Fruit fly (Drosophila melanogaster) whole organism, embryonic: ENCODE results near the gene Invadolysin.

Source experiments
- Atf-2 ChIP-seq: fragments of 200-800 bp; sonication (Bioruptor generic); optimal IDR thresholded peaks from 2 replicates; lab custom pipeline; 2016; ENCODE audit warnings: missing biosample characterization, missing genetic modification characterization
- Bgb ChIP-seq: fragments of 200-800 bp; sonication (Bioruptor generic); IDR thresholded peaks from 2 replicates; pipeline ENCODE4 v1.3.6; 2022; ENCODE audit warnings: missing biosample characterization, missing genetic modification characterization; ENCODE audit not compliant: partially characterized antibody
- CG1024 ChIP-seq: fragments of 200-800 bp; sonication (Bioruptor generic); IDR thresholded peaks from 2 replicates; pipeline ENCODE4 v1.3.6; 2022; ENCODE audit warnings: missing biosample characterization, missing genetic modification characterization
- CG10366 ChIP-seq: fragments of 200-800 bp; sonication (Bioruptor generic); IDR thresholded peaks from 2 replicates; pipeline ENCODE4 v1.3.6; 2022; ENCODE audit warnings: missing biosample characterization, missing genetic modification characterization
- CG10565 ChIP-seq: fragments of 200-800 bp; sonication (Bioruptor generic); optimal IDR thresholded peaks from 3 replicates; lab custom pipeline; 2016; ENCODE audit warnings: missing biosample characterization, mild to moderate bottlenecking, missing genetic modification characterization
- CG11085 ChIP-seq: fragments of 200-800 bp; sonication (Bioruptor generic); IDR thresholded peaks from 2 replicates; pipeline ENCODE4 v1.3.6; 2022; ENCODE audit warnings: missing biosample characterization, missing genetic modification characterization
- CG11560 ChIP-seq: fragments of 200-800 bp; sonication (Bioruptor generic); IDR thresholded peaks from 3 replicates; pipeline ENCODE4 v1.3.6; 2022; ENCODE audit warnings: missing biosample characterization, missing genetic modification characterization
- CG12071 ChIP-seq: fragments of 200-800 bp; sonication (Bioruptor generic); optimal IDR thresholded peaks from 3 replicates; lab custom pipeline; 2018; ENCODE audit warnings: missing biosample characterization, mild to moderate bottlenecking, missing genetic modification characterization
- CG13123 ChIP-seq: fragments of 200-800 bp; sonication (Bioruptor generic); optimal IDR thresholded peaks from 2 replicates; lab custom pipeline; 2016; ENCODE audit warnings: missing biosample characterization, missing genetic modification characterization
- CG13775 ChIP-seq: fragments of 200-800 bp; sonication (Bioruptor generic); optimal IDR thresholded peaks from 3 replicates; lab custom pipeline; 2017; ENCODE audit warnings: missing biosample characterization, mild to moderate bottlenecking, missing genetic modification characterization
- CG15011 ChIP-seq: fragments of 200-800 bp; sonication (Bioruptor generic); optimal IDR thresholded peaks from 3 replicates; lab custom pipeline; 2018; ENCODE audit warnings: missing biosample characterization, mild to moderate bottlenecking, missing genetic modification characterization
- CG15073 ChIP-seq: fragments of 200-800 bp; sonication (Bioruptor generic); optimal IDR thresholded peaks from 2 replicates; lab custom pipeline; 2016; ENCODE audit warnings: missing biosample characterization, missing genetic modification characterization
- CG15696 ChIP-seq: fragments of 200-800 bp; sonication (Bioruptor generic); optimal IDR thresholded peaks from 2 replicates; lab custom pipeline; 2019; ENCODE audit warnings: missing biosample characterization, mild to moderate bottlenecking, missing genetic modification characterization, moderate library complexity
- CG1603 ChIP-seq: fragments of 200-800 bp; sonication (Bioruptor generic); optimal IDR thresholded peaks from 2 replicates; lab custom pipeline; 2019; ENCODE audit warnings: missing biosample characterization, mild to moderate bottlenecking, missing genetic modification characterization, moderate library complexity
- CG18262 ChIP-seq: fragments of 200-800 bp; optimal IDR thresholded peaks from 3 replicates; lab custom pipeline; 2019; ENCODE audit warnings: missing biosample characterization, mild to moderate bottlenecking, missing genetic modification characterization, moderate library complexity
- CG2129 ChIP-seq: fragments of 200-800 bp; sonication (Bioruptor generic); IDR thresholded peaks from 2 replicates; pipeline ENCODE4 v1.3.6; 2022; ENCODE audit warnings: missing biosample characterization, missing genetic modification characterization; ENCODE audit not compliant: partially characterized antibody
- CG6254 ChIP-seq: fragments of 200-800 bp; sonication (Bioruptor generic); optimal IDR thresholded peaks from 3 replicates; lab custom pipeline; 2017; ENCODE audit warnings: mild to moderate bottlenecking, missing biosample characterization, missing genetic modification reagents, missing genetic modification characterization
- CG7271 ChIP-seq: fragments of 200-800 bp; sonication (Bioruptor generic); optimal IDR thresholded peaks from 2 replicates; lab custom pipeline; 2018; ENCODE audit warnings: missing biosample characterization, mild to moderate bottlenecking, missing genetic modification characterization, moderate library complexity
- CG7357 ChIP-seq: fragments of 200-800 bp; sonication (Bioruptor generic); IDR thresholded peaks from 3 replicates; pipeline ENCODE4 v1.3.6; 2022; ENCODE audit warnings: missing biosample characterization, missing genetic modification characterization
- CG7372 ChIP-seq: fragments of 200-800 bp; sonication (Bioruptor generic); IDR thresholded peaks from 2 replicates; pipeline ENCODE4 v1.3.6; 2022; ENCODE audit warnings: missing biosample characterization, missing genetic modification characterization
- CG7963 ChIP-seq: fragments of 200-800 bp; sonication (Bioruptor generic); IDR thresholded peaks from 3 replicates; pipeline ENCODE4 v1.3.6; 2022; ENCODE audit warnings: missing biosample characterization, missing genetic modification characterization; ENCODE audit not compliant: partially characterized antibody
- CG7987 ChIP-seq: fragments of 200-800 bp; sonication (Bioruptor generic); optimal IDR thresholded peaks from 2 replicates; lab custom pipeline; 2018; ENCODE audit warnings: missing biosample characterization, mild to moderate bottlenecking, missing genetic modification characterization, moderate library complexity
- CG9817 ChIP-seq: fragments of 200-800 bp; sonication (Bioruptor generic); optimal IDR thresholded peaks from 2 replicates; lab custom pipeline; 2018; ENCODE audit warnings: missing biosample characterization, mild to moderate bottlenecking, missing genetic modification characterization, moderate library complexity
- CG9876 ChIP-seq: fragments of 200-800 bp; sonication (Bioruptor generic); optimal IDR thresholded peaks from 2 replicates; lab custom pipeline; 2016; ENCODE audit warnings: missing biosample characterization, missing genetic modification characterization
- CTCF ChIP-seq: fragments of 200-800 bp; sonication (Bioruptor generic); optimal IDR thresholded peaks from 2 replicates; lab custom pipeline; 2017; ENCODE audit warnings: missing biosample characterization, mild to moderate bottlenecking, missing genetic modification characterization, moderate library complexity
- Dad ChIP-seq: fragments of 200-800 bp; sonication (Bioruptor generic); optimal IDR thresholded peaks from 3 replicates; lab custom pipeline; 2016; ENCODE audit warnings: missing biosample characterization, missing genetic modification characterization
- Ets65A ChIP-seq: fragments of 200-800 bp; sonication (Bioruptor generic); peaks from one replicate; lab custom pipeline; 2016; ENCODE audit warnings: missing biosample characterization, missing genetic modification characterization
- Ets97D ChIP-seq: fragments of 200-800 bp; sonication (Bioruptor generic); optimal IDR thresholded peaks from 3 replicates; lab custom pipeline; 2016; ENCODE audit warnings: missing biosample characterization, missing genetic modification characterization
- Gug ChIP-seq: fragments of 200-800 bp; sonication (Bioruptor generic); IDR thresholded peaks from 4 replicates; pipeline ENCODE4 v1.3.6; 2022; ENCODE audit warnings: missing biosample characterization, missing genetic modification characterization
- HLH54F ChIP-seq: fragments of 200-800 bp; sonication (Bioruptor generic); optimal IDR thresholded peaks from 3 replicates; lab custom pipeline; 2016; ENCODE audit warnings: missing biosample characterization, missing genetic modification characterization
- Lhr ChIP-seq: fragments of 200-800 bp; sonication (Bioruptor generic); optimal IDR thresholded peaks from 3 replicates; lab custom pipeline; 2017; ENCODE audit warnings: mild to moderate bottlenecking, missing biosample characterization, missing genetic modification reagents, missing genetic modification characterization
- Lim3 ChIP-seq: fragments of 200-800 bp; sonication (Bioruptor generic); IDR thresholded peaks from 2 replicates; pipeline ENCODE4 v1.3.6; 2022; ENCODE audit warnings: missing biosample characterization, missing genetic modification characterization
- Mad ChIP-seq: fragments of 200-800 bp; sonication (Bioruptor generic); optimal IDR thresholded peaks from 2 replicates; lab custom pipeline; 2016; ENCODE audit warnings: missing biosample characterization, missing genetic modification characterization
- Med ChIP-seq: fragments of 200-800 bp; sonication (Bioruptor generic); peaks from one replicate; lab custom pipeline; 2016; ENCODE audit warnings: missing biosample characterization, missing genetic modification characterization, mild to moderate bottlenecking, inconsistent platforms, moderate library complexity
- NC2α ChIP-seq: fragments of 200-800 bp; sonication (Bioruptor generic); optimal IDR thresholded peaks from 2 replicates; lab custom pipeline; 2016; ENCODE audit warnings: missing biosample characterization, missing genetic modification characterization
- NFAT ChIP-seq: fragments of 200-800 bp; sonication (Bioruptor generic); IDR thresholded peaks from 2 replicates; pipeline ENCODE4 v1.3.6; 2022; ENCODE audit warnings: missing biosample characterization, missing genetic modification characterization
- Rfx ChIP-seq: fragments of 200-800 bp; sonication (Bioruptor generic); IDR thresholded peaks from 2 replicates; pipeline ENCODE4 v1.3.6; 2022; ENCODE audit warnings: missing biosample characterization, missing genetic modification characterization
- Rx ChIP-seq: fragments of 200-800 bp; sonication (Bioruptor generic); IDR thresholded peaks from 2 replicates; pipeline ENCODE4 v1.3.6; 2022; ENCODE audit warnings: missing biosample characterization, missing genetic modification characterization
- Six4 ChIP-seq: fragments of 200-800 bp; sonication (Bioruptor generic); optimal IDR thresholded peaks from 2 replicates; lab custom pipeline; 2016; ENCODE audit warnings: missing biosample characterization, missing genetic modification characterization
- cad ChIP-seq: fragments of >200 bp; optimal IDR thresholded peaks from 2 replicates; lab custom pipeline; 2017; ENCODE audit warnings: missing biosample characterization, missing genetic modification characterization
- caup ChIP-seq: fragments of 200-800 bp; sonication (Bioruptor generic); optimal IDR thresholded peaks from 3 replicates; lab custom pipeline; 2017; ENCODE audit warnings: missing biosample characterization, mild to moderate bottlenecking, missing genetic modification characterization, moderate library complexity; ENCODE audit not compliant: severe bottlenecking
- chn ChIP-seq: fragments of 200-800 bp; sonication (Bioruptor generic); optimal IDR thresholded peaks from 2 replicates; lab custom pipeline; 2016; ENCODE audit warnings: missing biosample characterization, missing genetic modification characterization
- dmrt11E ChIP-seq: fragments of 200-800 bp; sonication (Bioruptor generic); optimal IDR thresholded peaks from 3 replicates; lab custom pipeline; 2018; ENCODE audit warnings: missing biosample characterization, mild to moderate bottlenecking, missing genetic modification characterization, moderate library complexity
- gfzf ChIP-seq: fragments of 200-800 bp; sonication (Bioruptor generic); optimal IDR thresholded peaks from 2 replicates; lab custom pipeline; 2016; ENCODE audit warnings: missing biosample characterization, mild to moderate bottlenecking, missing genetic modification characterization, moderate library complexity
- ham ChIP-seq: fragments of 200-800 bp; sonication (Bioruptor generic); IDR thresholded peaks from 2 replicates; pipeline ENCODE4 v1.3.6; 2022; ENCODE audit warnings: missing biosample characterization, missing genetic modification characterization
- lab ChIP-seq: fragments of 200-800 bp; sonication (Bioruptor generic); optimal IDR thresholded peaks from 3 replicates; lab custom pipeline; 2017; ENCODE audit warnings: missing biosample characterization, missing genetic modification characterization, mild to moderate bottlenecking, moderate library complexity, missing genetic modification reagents
- nerfin-1 ChIP-seq: fragments of 200-800 bp; sonication (Bioruptor generic); optimal IDR thresholded peaks from 3 replicates; lab custom pipeline; 2019; ENCODE audit warnings: missing biosample characterization, mild to moderate bottlenecking, missing genetic modification characterization, moderate library complexity
- peb ChIP-seq: fragments of 200-800 bp; sonication (Bioruptor generic); IDR thresholded peaks from 2 replicates; pipeline ENCODE4 v1.3.6; 2022; ENCODE audit warnings: missing biosample characterization, missing genetic modification characterization
- pho ChIP-seq: fragments of 200-800 bp; sonication (Bioruptor generic); optimal IDR thresholded peaks from 2 replicates; lab custom pipeline; 2016; ENCODE audit warnings: missing biosample characterization, missing genetic modification characterization
- zfh1 ChIP-seq: fragments of 200-800 bp; sonication (Bioruptor generic); IDR thresholded peaks from 3 replicates; pipeline ENCODE4 v1.3.6; 2022; ENCODE audit warnings: missing biosample characterization, missing genetic modification characterization

The Invadolysin gene

dm6 chr3R:10100498-10101196 lies 43.8 kb upstream of the Invadolysin start (continued):
- peak; percentile 16 for TF ChIP-seq CG13775 (GFP tag; lab: Kevin White, UChicago)
- 0 out of 2 replicates have a peak, but pooled peaks have one; percentile 31 for TF ChIP-seq peb (GFP tag; lab: Robert Waterston, UW)
- no peak for TF ChIP-seq Rx (GFP tag; lab: Robert Waterston, UW)
- no peak for TF ChIP-seq NC2α
- TF ChIP-seq Lhr: peak; percentile 63
- TF ChIP-seq Six4 (GFP tag; lab: Kevin White, UChicago): peak; percentile 33
- peak; percentile 46; the same call in 2 of the 3 replicates for TF ChIP-seq CG11560 (tag; lab: Robert Waterston, UW)
- TF ChIP-seq Gug: peak; percentile 28; the same call in 1 of the 4 replicates
- TF ChIP-seq zfh1 (GFP tag; lab: Robert Waterston, UW): 0 out of 3 replicates have a peak, but pooled peaks have one; percentile 55
- TF ChIP-seq CG9876 (GFP tag; lab: Kevin White, UChicago): no peak
- TF ChIP-seq CG10565 (GFP tag; lab: Kevin White, UChicago): no peak
- TF ChIP-seq CG15011 (GFP tag; lab: Kevin White, UChicago): no peak
- TF ChIP-seq Ets97D: peak; percentile 28
- no peak for TF ChIP-seq CG15696
- TF ChIP-seq Bgb (GFP tag; lab: Robert Waterston, UW): peak; percentile 56; the same call in 1 of the 2 replicates
- 0 out of 2 replicates have a peak, but pooled peaks have one; percentile 14 for TF ChIP-seq CG10366
- no peak for TF ChIP-seq CG2129 (GFP tag; lab: Robert Waterston, UW)
- no peak for TF ChIP-seq Dad (GFP tag; lab: Kevin White, UChicago)
- TF ChIP-seq HLH54F (GFP tag; lab: Kevin White, UChicago): no peak
- no peak for TF ChIP-seq chn
- TF ChIP-seq CG7271: no peak
- TF ChIP-seq CG6254 (GFP tag; lab: Kevin White, UChicago): no peak
- no peak for TF ChIP-seq CG7372 (GFP tag; lab: Robert Waterston, UW)
- no peak for TF ChIP-seq CG15073 (GFP tag; lab: Kevin White, UChicago)
- TF ChIP-seq CG9817 (tag; lab: Kevin White, UChicago): no peak
- TF ChIP-seq CG18262 (tag; lab: Kevin White, UChicago): peak; percentile 4
- no peak for TF ChIP-seq CG1024 (GFP tag; lab: Robert Waterston, UW)
- TF ChIP-seq CG7963 (GFP tag; lab: Robert Waterston, UW): no peak
- peak; percentile 54 for TF ChIP-seq NFAT (GFP tag; lab: Robert Waterston, UW)
- no peak for TF ChIP-seq Mad
- TF ChIP-seq nerfin-1 (tag; lab: Kevin White, UChicago): no peak
- no peak for TF ChIP-seq ham (GFP tag; lab: Robert Waterston, UW)
- TF ChIP-seq CG7987: peak; percentile 78
- no peak for TF ChIP-seq dmrt11E
- TF ChIP-seq Med: peak; percentile 94
- TF ChIP-seq CG12071 (GFP tag; lab: Kevin White, UChicago): peak; percentile 36
- no peak for TF ChIP-seq CG7357 (GFP tag; lab: Robert Waterston, UW)
- TF ChIP-seq cad (GFP tag; lab: Kevin White, UChicago): no peak
- TF ChIP-seq CG11085 (GFP tag; lab: Robert Waterston, UW): peak; percentile 16; the same call in 1 of the 2 replicates
- peak; percentile 80 for TF ChIP-seq Rfx (GFP tag; lab: Robert Waterston, UW)
- TF ChIP-seq caup: peak; percentile 45
- peak; percentile 14 for TF ChIP-seq gfzf (GFP tag; lab: Kevin White, UChicago)
- TF ChIP-seq CTCF (GFP tag; lab: Kevin White, UChicago): peak; percentile 99
- no peak for TF ChIP-seq Lim3
- peak; percentile 70 for TF ChIP-seq lab (GFP tag; lab: Kevin White, UChicago)
- no peak for TF ChIP-seq pho (GFP tag; lab: Kevin White, UChicago)
- no peak for TF ChIP-seq CG13123
- TF ChIP-seq CG1603 (tag; lab: Kevin White, UChicago): peak; percentile 45
- TF ChIP-seq Ets65A (GFP tag; lab: Kevin White, UChicago): peak; percentile 93
- no peak for TF ChIP-seq Atf-2 (GFP tag; lab: Kevin White, UChicago)
